Worm (Caenorhabditis elegans): ENCODE measurements around the gene B0034.7.
"Not testable (repeated sequence)": the region's sequence is repeated elsewhere in the genome, so short reads cannot be mapped to it uniquely, and the experiment has no call there.

ce11 chrII:6008887-6009286 lies 47.5 kb downstream of the B0034.7 start, which contains the start of gene ZK84.4:
- not testable (repeated sequence) for TF ChIP-seq ZK546.5 (tag; optimal IDR thresholded peaks at IDR 0.05); skn-1 (tag; optimal IDR thresholded peaks at IDR 0.05); nfya-1 (tag; optimal IDR thresholded peaks at IDR 0.05; ENCODE audit: insufficient read depth); ceh-16 (tag; optimal IDR thresholded peaks at IDR 0.05)
